Worm (Caenorhabditis elegans) whole organism, late embryonic: ENCODE results near the gene gldi-2.

Experiments used
- C38D4.7 ChIP-seq: fragments of 200-800 bp; sonication (Bioruptor generic); optimal IDR thresholded peaks from 2 replicates; lab custom pipeline; 2018; ENCODE audit warnings: mild to moderate bottlenecking, missing genetic modification characterization, moderate library complexity, missing compliant biosample characterization
- F13H6.1 ChIP-seq: sonication (generic microtip); optimal IDR thresholded peaks from 2 replicates; lab custom pipeline; 2016; ENCODE audit warnings: missing genetic modification characterization, missing compliant biosample characterization
- K09A11.1 ChIP-seq: sonication (generic microtip); optimal IDR thresholded peaks from 2 replicates; lab custom pipeline; 2017; ENCODE audit warnings: antibody characterized with exemption, mild to moderate bottlenecking, missing genetic modification characterization, missing compliant biosample characterization; ENCODE audit not compliant: insufficient read depth
- T23F11.4 ChIP-seq: fragments of 200-800 bp; sonication (Bioruptor generic); optimal IDR thresholded peaks from 2 replicates; lab custom pipeline; 2018; ENCODE audit warnings: mild to moderate bottlenecking, missing genetic modification characterization, missing compliant biosample characterization
- Y22D7AL.16 ChIP-seq: sonication (generic microtip); optimal IDR thresholded peaks from 2 replicates; lab custom pipeline; 2016; ENCODE audit warnings: missing genetic modification characterization, missing compliant biosample characterization
- ahr-1 ChIP-seq: sonication (generic microtip); optimal IDR thresholded peaks from 2 replicates; lab custom pipeline; 2016; ENCODE audit warnings: missing genetic modification characterization, missing compliant biosample characterization
- ceh-19 ChIP-seq: fragments of 200-800 bp; sonication (Bioruptor generic); optimal IDR thresholded peaks from 2 replicates; lab custom pipeline; 2018; ENCODE audit warnings: mild to moderate bottlenecking, missing genetic modification characterization, missing compliant biosample characterization
- ceh-2 ChIP-seq: sonication (generic microtip); optimal IDR thresholded peaks from 2 replicates; lab custom pipeline; 2016; ENCODE audit warnings: missing genotype, missing genetic modification characterization, missing compliant biosample characterization
- ceh-22 ChIP-seq: sonication (generic microtip); optimal IDR thresholded peaks from 2 replicates; lab custom pipeline; 2017; ENCODE audit warnings: missing biosample characterization, missing genetic modification characterization
- ceh-30 ChIP-seq: fragments of 150-350 bp; optimal IDR thresholded peaks from 2 replicates; lab custom pipeline; 2014; ENCODE audit warnings: missing biosample characterization, missing genetic modification characterization
- ceh-34 ChIP-seq: sonication (generic microtip); optimal IDR thresholded peaks from 2 replicates; lab custom pipeline; 2016; ENCODE audit warnings: mild to moderate bottlenecking, missing genetic modification characterization, missing compliant biosample characterization
- ceh-45 ChIP-seq: fragments of 200-800 bp; sonication (Bioruptor generic); IDR thresholded peaks from 2 replicates; pipeline ENCODE4 v1.3.6; 2022; ENCODE audit warnings: missing genetic modification reagents, missing genetic modification characterization, missing compliant biosample characterization
- ceh-6 ChIP-seq: fragments of 200-800 bp; sonication (Bioruptor generic); optimal IDR thresholded peaks from 2 replicates; lab custom pipeline; 2018; ENCODE audit warnings: mild to moderate bottlenecking, missing genetic modification characterization, missing compliant biosample characterization
- che-1 ChIP-seq: sonication (generic microtip); optimal IDR thresholded peaks from 2 replicates; lab custom pipeline; 2016; ENCODE audit warnings: mild to moderate bottlenecking, missing genetic modification characterization, missing compliant biosample characterization
- dmd-4 ChIP-seq: sonication (generic microtip); optimal IDR thresholded peaks from 2 replicates; lab custom pipeline; 2016; ENCODE audit warnings: borderline replicate concordance, missing genetic modification characterization, missing compliant biosample characterization
- elt-2 ChIP-seq: sonication (generic microtip); optimal IDR thresholded peaks from 2 replicates; lab custom pipeline; 2016; ENCODE audit warnings: missing genetic modification reagents, missing genetic modification characterization, missing compliant biosample characterization
- elt-4 ChIP-seq: sonication (generic microtip); optimal IDR thresholded peaks from 2 replicates; lab custom pipeline; 2016; ENCODE audit warnings: missing genetic modification characterization, missing compliant biosample characterization
- fax-1 ChIP-seq: sonication (generic microtip); optimal IDR thresholded peaks from 2 replicates; lab custom pipeline; 2016; ENCODE audit warnings: missing genotype, missing genetic modification characterization, missing compliant biosample characterization
- fkh-6 ChIP-seq: sonication (generic microtip); optimal IDR thresholded peaks from 2 replicates; lab custom pipeline; 2016; ENCODE audit warnings: missing genetic modification characterization, missing compliant biosample characterization
- hlh-13 ChIP-seq: fragments of 200-800 bp; sonication (Bioruptor generic); optimal IDR thresholded peaks from 2 replicates; lab custom pipeline; 2018; ENCODE audit warnings: mild to moderate bottlenecking, missing genetic modification characterization, missing compliant biosample characterization
- hlh-15 ChIP-seq: sonication (generic microtip); optimal IDR thresholded peaks from 2 replicates; lab custom pipeline; 2016; ENCODE audit warnings: missing genetic modification characterization, missing compliant biosample characterization
- hlh-30 ChIP-seq: sonication (generic microtip); optimal IDR thresholded peaks from 2 replicates; lab custom pipeline; 2017; ENCODE audit warnings: antibody characterized with exemption, missing genetic modification characterization, missing compliant biosample characterization; ENCODE audit not compliant: insufficient read depth
- hlh-8 ChIP-seq: sonication (generic microtip); optimal IDR thresholded peaks from 2 replicates; lab custom pipeline; 2016; ENCODE audit warnings: missing genotype, missing genetic modification characterization, missing compliant biosample characterization
- madf-2 ChIP-seq: sonication (generic microtip); optimal IDR thresholded peaks from 2 replicates; lab custom pipeline; 2017; ENCODE audit warnings: missing genetic modification characterization, missing compliant biosample characterization
- mec-3 ChIP-seq: sonication (generic microtip); optimal IDR thresholded peaks from 2 replicates; lab custom pipeline; 2016; ENCODE audit warnings: borderline replicate concordance, missing genetic modification characterization, missing compliant biosample characterization
- nhr-11 ChIP-seq: fragments of 150-350 bp; optimal IDR thresholded peaks from 2 replicates; lab custom pipeline; 2014; ENCODE audit warnings: missing biosample characterization, missing genetic modification characterization
- pag-3 ChIP-seq: sonication (generic microtip); optimal IDR thresholded peaks from 2 replicates; lab custom pipeline; 2016; ENCODE audit warnings: missing compliant biosample characterization, missing genetic modification characterization, borderline replicate concordance
- pax-1 ChIP-seq: fragments of 150-350 bp; optimal IDR thresholded peaks from 2 replicates; lab custom pipeline; 2014; ENCODE audit warnings: missing biosample characterization, missing genetic modification characterization
- pha-2 ChIP-seq: sonication (generic microtip); optimal IDR thresholded peaks from 2 replicates; lab custom pipeline; 2017; ENCODE audit warnings: mild to moderate bottlenecking, missing genetic modification characterization, missing compliant biosample characterization
- pha-4 ChIP-seq: fragments of 150-350 bp; optimal IDR thresholded peaks from 2 replicates; lab custom pipeline; 2018; ENCODE audit warnings: missing biosample characterization, missing genetic modification reagents, missing genetic modification characterization
- pros-1 ChIP-seq: fragments of 150-350 bp; optimal IDR thresholded peaks from 2 replicates; lab custom pipeline; 2014; ENCODE audit warnings: missing biosample characterization, missing genetic modification reagents, missing genetic modification characterization
- ref-2 ChIP-seq: sonication (generic microtip); optimal IDR thresholded peaks from 2 replicates; lab custom pipeline; 2016; ENCODE audit warnings: missing genetic modification characterization, missing compliant biosample characterization
- syd-9 ChIP-seq: sonication (generic microtip); optimal IDR thresholded peaks from 2 replicates; lab custom pipeline; 2016; ENCODE audit warnings: mild to moderate bottlenecking, missing genetic modification characterization, moderate library complexity, missing compliant biosample characterization
- tbx-7 ChIP-seq: sonication (generic microtip); optimal IDR thresholded peaks from 2 replicates; lab custom pipeline; 2016; ENCODE audit warnings: missing genotype, missing genetic modification characterization, missing compliant biosample characterization
- unc-55 ChIP-seq: sonication (generic microtip); optimal IDR thresholded peaks from 2 replicates; lab custom pipeline; 2017; ENCODE audit warnings: missing biosample characterization, missing genetic modification reagents, missing genetic modification characterization
- zip-5 ChIP-seq: sonication (generic microtip); optimal IDR thresholded peaks from 2 replicates; lab custom pipeline; 2016; ENCODE audit warnings: missing genetic modification characterization, missing compliant biosample characterization
- ztf-16 ChIP-seq: sonication (generic microtip); optimal IDR thresholded peaks from 2 replicates; lab custom pipeline; 2017; ENCODE audit warnings: missing genetic modification characterization, missing compliant biosample characterization

Gene gldi-2

ce11 chrII:6776418-6777034 lies 6.7 kb upstream of the gldi-2 start, which contains the start of gene ssup-72 (continued):
- TF ChIP-seq pag-3 (tag; lab: Kevin White, UChicago) (no peak), ceh-2 (tag; lab: Kevin White, UChicago) (peak; percentile 77), ztf-16 (tag; lab: Kevin White, UChicago) (no peak), T23F11.4 (no peak), K09A11.1 (no peak), hlh-30 (tag; lab: Kevin White, UChicago) (no peak), elt-2 (tag; lab: Kevin White, UChicago) (peak; percentile 39), F13H6.1 (tag; lab: Kevin White, UChicago) (no peak), syd-9 (tag; lab: Kevin White, UChicago) (no peak), pha-4 (tag; lab: Kevin White, UChicago) (no peak)

- no peak for TF ChIP-seq ceh-19 (GFP tag; lab: Kevin White, UChicago)
- TF ChIP-seq fkh-6 (tag; lab: Kevin White, UChicago) = no peak
- TF ChIP-seq hlh-8 (tag; lab: Kevin White, UChicago) = no peak
- TF ChIP-seq ceh-45 = no peak
- TF ChIP-seq elt-2 (tag; lab: Kevin White, UChicago) = no peak
- TF ChIP-seq unc-55 (GFP tag; lab: Kevin White, UChicago) = no peak
- no peak for TF ChIP-seq ceh-22 (tag; lab: Kevin White, UChicago)
- no peak for TF ChIP-seq ahr-1
- TF ChIP-seq hlh-13 = no peak
- TF ChIP-seq madf-2 (tag; lab: Kevin White, UChicago) = no peak
- TF ChIP-seq C38D4.7 (GFP tag; lab: Kevin White, UChicago) = no peak
- TF ChIP-seq ceh-2 (tag; lab: Kevin White, UChicago) = no peak
- TF ChIP-seq dmd-4 (tag; lab: Kevin White, UChicago) = no peak
- TF ChIP-seq ref-2 (tag; lab: Kevin White, UChicago) = no peak
- TF ChIP-seq ceh-30 = no peak
Measured at ce11 chrII:6779104-6779503, 4.1 kb upstream of the gldi-2 start, which contains the start of gene T13C2.7. Gene T13C2.7 (plus strand): TSS chrII:6779404.

DNA sequence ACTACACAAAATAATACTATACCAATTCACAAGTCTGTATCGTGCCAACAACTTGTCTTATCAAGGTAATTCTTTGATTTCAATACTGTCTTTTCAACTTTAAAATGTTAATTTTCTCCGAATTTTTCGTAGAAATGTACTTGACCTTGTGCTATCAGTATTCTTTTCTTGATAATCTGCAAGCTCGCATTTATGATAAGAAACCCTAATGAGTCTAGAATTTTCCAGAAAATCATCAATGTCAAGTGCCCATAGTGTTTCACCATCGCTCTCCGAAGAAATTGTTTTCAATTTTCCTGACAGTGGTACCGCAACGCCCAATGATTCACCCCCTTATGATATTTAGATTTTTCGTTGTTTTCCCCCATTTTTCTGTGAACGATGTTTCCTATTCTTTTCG lies 2.0 kb upstream of the gldi-2 start:
- TF ChIP-seq tbx-7 (tag; lab: Kevin White, UChicago) = no peak
- TF ChIP-seq dmd-4 (tag; lab: Kevin White, UChicago) = no peak
- TF ChIP-seq elt-2 (tag; lab: Kevin White, UChicago) = peak; percentile 64
- no peak for TF ChIP-seq hlh-15 (tag; lab: Kevin White, UChicago)
- no peak for TF ChIP-seq nhr-11 (tag; lab: Kevin White, UChicago)
- TF ChIP-seq pros-1 (tag; lab: Kevin White, UChicago) = no peak
- TF ChIP-seq mec-3 (tag; lab: Kevin White, UChicago) = no peak
- TF ChIP-seq Y22D7AL.16 (tag; lab: Kevin White, UChicago) = no peak
- no peak for TF ChIP-seq elt-4 (tag; lab: Kevin White, UChicago)

- TF ChIP-seq pha-2 (tag; lab: Kevin White, UChicago) = no peak
- TF ChIP-seq ceh-6 (GFP tag; lab: Kevin White, UChicago) = no peak
- TF ChIP-seq F13H6.1 (tag; lab: Kevin White, UChicago) = no peak
- TF ChIP-seq elt-4 (tag; lab: Kevin White, UChicago) = no peak
- no peak for TF ChIP-seq pax-1
- no peak for TF ChIP-seq fax-1 (tag; lab: Kevin White, UChicago)
- TF ChIP-seq ztf-16 (tag; lab: Kevin White, UChicago) = no peak
- TF ChIP-seq che-1 (tag; lab: Kevin White, UChicago) = no peak
- TF ChIP-seq zip-5 (tag; lab: Kevin White, UChicago) = no peak
- no peak for TF ChIP-seq ceh-34 (tag; lab: Kevin White, UChicago)
Measured at ce11 chrII:6781983-6782382, 1.2 kb upstream of the gldi-2 start.
